Worm (Caenorhabditis elegans): ENCODE data around the gene F10C2.4.
A peak's percentile ranks its signal among the peaks of the same experiment; 100 is the strongest.

Gene F10C2.4

DNA sequence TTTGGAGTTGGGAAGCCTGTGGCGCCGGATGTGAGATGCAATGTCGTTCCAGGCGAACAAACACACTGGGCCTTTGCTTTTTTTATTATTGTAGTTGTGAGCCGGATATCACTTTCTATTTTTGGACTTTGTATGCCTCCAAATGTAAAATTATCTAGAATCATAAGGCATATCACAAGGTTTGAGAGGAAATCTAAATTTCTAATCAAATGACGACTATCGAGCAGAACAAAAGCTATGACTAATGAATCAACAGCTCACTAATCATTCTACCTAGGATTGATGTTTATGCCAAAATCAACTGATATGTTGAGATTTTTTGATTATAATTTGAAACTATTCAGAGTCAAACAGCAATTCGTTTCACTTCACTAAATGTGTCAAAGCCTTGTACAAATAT, 3.5 kb upstream of the F10C2.4 start:
- TF ChIP-seq lin-26 (GFP tag; IDR thresholded peaks at IDR 0.05) (no peak), F49E8.2 (tag; optimal IDR thresholded peaks at IDR 0.05; ENCODE audit: insufficient read depth) (no peak), Y53F4B.3 (GFP tag; IDR thresholded peaks at IDR 0.05) (no peak), ama-1 (optimal IDR thresholded peaks at IDR 0.05) (no peak), ama-1 (GFP tag; optimal IDR thresholded peaks at IDR 0.05) (no peak), dpl-1 (GFP tag; optimal IDR thresholded peaks at IDR 0.05) (no peak), chd-7 (tag; optimal IDR thresholded peaks at IDR 0.05) (no peak), lsy-27 (tag; optimal IDR thresholded peaks at IDR 0.05; ENCODE audit: borderline replicate concordance, insufficient read depth) (no peak), ceh-40 (GFP tag; IDR thresholded peaks at IDR 0.05) (no peak), F23B12.7 (tag; optimal IDR thresholded peaks at IDR 0.05; ENCODE audit: insufficient read depth) (no peak)

DNA sequence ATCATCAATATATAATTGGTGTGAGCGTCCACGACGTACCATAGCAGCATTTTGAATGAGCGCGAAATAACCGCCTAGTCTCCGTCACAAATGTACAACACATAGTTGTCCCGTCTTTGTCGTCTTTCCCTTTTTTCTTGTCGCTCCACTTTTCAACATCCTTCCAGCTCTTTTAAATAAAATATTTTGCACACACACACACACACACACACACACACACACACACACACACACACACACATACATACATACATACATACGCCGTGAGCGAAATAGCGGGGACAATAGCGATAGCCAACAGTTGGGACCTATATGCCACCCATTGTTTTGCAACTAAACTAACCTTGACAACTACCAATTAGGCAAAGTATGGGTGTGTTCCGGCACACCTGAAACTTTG, 3.0 kb upstream of the F10C2.4 start:
- no peak for TF ChIP-seq snpc-3.4 (tag; optimal IDR thresholded peaks at IDR 0.05)
- no peak for TF ChIP-seq ccch-3 (GFP tag; optimal IDR thresholded peaks at IDR 0.05)
- no peak for TF ChIP-seq let-526 (GFP tag; IDR thresholded peaks at IDR 0.05)
- no peak for TF ChIP-seq dpff-1 (tag; optimal IDR thresholded peaks at IDR 0.05)
- TF ChIP-seq nhr-90 (tag; optimal IDR thresholded peaks at IDR 0.05): no peak
- no peak for TF ChIP-seq lag-1 (GFP tag; IDR thresholded peaks at IDR 0.05)
- TF ChIP-seq hsf-1 (GFP tag; IDR thresholded peaks at IDR 0.05): no peak
- no peak for TF ChIP-seq sea-2 (GFP tag; IDR thresholded peaks at IDR 0.05)

DNA sequence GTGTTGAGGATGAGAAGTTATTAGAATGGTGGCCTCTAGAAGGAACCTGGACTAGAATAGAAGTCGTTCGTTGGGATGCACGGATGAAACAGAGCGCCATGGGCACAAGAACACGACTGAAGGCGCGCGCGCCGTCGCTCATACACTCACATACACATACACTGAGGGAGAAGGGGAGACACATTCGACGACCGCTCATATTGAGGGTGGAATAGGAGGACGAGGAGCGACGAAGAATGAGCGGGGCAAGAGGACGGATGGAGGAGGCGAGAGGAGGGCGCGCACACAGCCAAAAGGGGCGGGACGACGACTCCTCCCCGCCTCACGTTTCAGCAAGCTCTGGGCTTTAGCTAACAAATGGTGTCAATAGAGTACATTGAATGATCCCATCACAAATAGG, 2.6 kb upstream of the F10C2.4 start:
- no peak for TF ChIP-seq dox-1 (GFP tag; IDR thresholded peaks at IDR 0.05)
- 0 out of 2 replicates have a peak, but pooled peaks have one; percentile 25 for TF ChIP-seq rcor-1 (GFP tag; IDR thresholded peaks at IDR 0.05)
- no peak for TF ChIP-seq rec-8 (tag; optimal IDR thresholded peaks at IDR 0.05)
- no peak for TF ChIP-seq tbp1 (GFP tag; optimal IDR thresholded peaks at IDR 0.05)
- no peak for TF ChIP-seq nfya-2 (GFP tag; IDR thresholded peaks at IDR 0.05)
- no peak for TF ChIP-seq zim-3 (tag; optimal IDR thresholded peaks at IDR 0.05)
- no peak for TF ChIP-seq D2030.7 (GFP tag; IDR thresholded peaks at IDR 0.05)
- TF ChIP-seq madf-10 (tag; optimal IDR thresholded peaks at IDR 0.05): no peak
- no peak for TF ChIP-seq B0019.2 (GFP tag; conservative IDR thresholded peaks at IDR 0.05)
- TF ChIP-seq bed-1 (GFP tag; IDR thresholded peaks at IDR 0.05): no peak
- TF ChIP-seq F22D6.2 (tag; optimal IDR thresholded peaks at IDR 0.05): no peak
- no peak for TF ChIP-seq lsl-1 (GFP tag; optimal IDR thresholded peaks at IDR 0.05)
- no peak for TF ChIP-seq nhr-120 (GFP tag; IDR thresholded peaks at IDR 0.05)
- no peak for TF ChIP-seq aptf-2 (GFP tag; conservative IDR thresholded peaks at IDR 0.05)
- no peak for TF ChIP-seq aptf-3 (GFP tag; IDR thresholded peaks at IDR 0.05)
- TF ChIP-seq ztf-18 (tag; optimal IDR thresholded peaks at IDR 0.05): peak; percentile 20
- TF ChIP-seq madf-3 (GFP tag; IDR thresholded peaks at IDR 0.05): no peak
- TF ChIP-seq zfh-2 (GFP tag; conservative IDR thresholded peaks at IDR 0.05): peak; percentile 95
- TF ChIP-seq hlh-26 (GFP tag; conservative IDR thresholded peaks at IDR 0.05): no peak
- no peak for TF ChIP-seq ztf-22 (GFP tag; optimal IDR thresholded peaks at IDR 0.05)
- no peak for TF ChIP-seq xnd-1 (tag; optimal IDR thresholded peaks at IDR 0.05)
- no peak for TF ChIP-seq Y67H2A.10 (GFP tag; conservative IDR thresholded peaks at IDR 0.05)
- TF ChIP-seq Y95B8A.8 (GFP tag; IDR thresholded peaks at IDR 0.05): no peak
- peak; percentile 63; the same call in 1 of the 2 replicates for TF ChIP-seq egrh-3 (GFP tag; IDR thresholded peaks at IDR 0.05)
- TF ChIP-seq rpc-1 (optimal IDR thresholded peaks at IDR 0.05): no peak
- no peak for TF ChIP-seq rpc-1 (tag; optimal IDR thresholded peaks at IDR 0.05)
- no peak for TF ChIP-seq madf-8 (GFP tag; conservative IDR thresholded peaks at IDR 0.05)
- TF ChIP-seq hsf-1 (GFP tag; IDR thresholded peaks at IDR 0.05): no peak
- no peak for TF ChIP-seq akir-1 (GFP tag; optimal IDR thresholded peaks at IDR 0.05)
- TF ChIP-seq F49E8.2 (tag; optimal IDR thresholded peaks at IDR 0.05; ENCODE audit: insufficient read depth): no peak
- no peak for TF ChIP-seq somi-1 (GFP tag; optimal IDR thresholded peaks at IDR 0.05)
- no peak for TF ChIP-seq gei-17 (GFP tag; optimal IDR thresholded peaks at IDR 0.05)

All from whole organism, young adult.